Worm (Caenorhabditis elegans) whole organism, mixed stage, embryonic: ENCODE measurements around the gene erl-1.

Experiments used
- blmp-1 ChIP-seq: fragments of 150-350 bp; optimal IDR thresholded peaks from 2 replicates; lab custom pipeline; 2014; ENCODE audit warnings: missing biosample characterization, missing genetic modification characterization
- ces-1 ChIP-seq: fragments of 150-350 bp; optimal IDR thresholded peaks from 2 replicates; lab custom pipeline; 2014; ENCODE audit warnings: missing biosample characterization, missing genetic modification reagents, missing genetic modification characterization
- elt-3 ChIP-seq: fragments of 150-350 bp; optimal IDR thresholded peaks from 2 replicates; lab custom pipeline; 2014; ENCODE audit warnings: missing biosample characterization, missing genetic modification characterization
- ham-2 ChIP-seq: fragments of 200-800 bp; sonication (Bioruptor generic); optimal IDR thresholded peaks from 2 replicates; lab custom pipeline; 2018; ENCODE audit warnings: mild to moderate bottlenecking, missing genetic modification characterization, missing compliant biosample characterization
- hlh-1 ChIP-seq: fragments of 150-350 bp; optimal IDR thresholded peaks from 2 replicates; lab custom pipeline; 2014; ENCODE audit warnings: missing biosample characterization, missing genetic modification reagents, missing genetic modification characterization
- lin-32 ChIP-seq: fragments of 200-800 bp; sonication (Bioruptor generic); optimal IDR thresholded peaks from 2 replicates; lab custom pipeline; 2018; ENCODE audit warnings: mild to moderate bottlenecking, missing genetic modification characterization, missing compliant biosample characterization
- mep-1 ChIP-seq: fragments of 150-350 bp; optimal IDR thresholded peaks from 2 replicates; lab custom pipeline; 2017; ENCODE audit warnings: missing biosample characterization, missing genetic modification reagents, missing genetic modification characterization, inconsistent platforms
- pha-4 ChIP-seq: fragments of 150-350 bp; optimal IDR thresholded peaks from 2 replicates; lab custom pipeline; 2018; ENCODE audit warnings: missing biosample characterization, missing genetic modification reagents, missing genetic modification characterization
- unc-39 ChIP-seq: fragments of 150-350 bp; optimal IDR thresholded peaks from 2 replicates; lab custom pipeline; 2014; ENCODE audit warnings: missing biosample characterization, missing genetic modification characterization
- ztf-11 ChIP-seq: fragments of 150-350 bp; optimal IDR thresholded peaks from 2 replicates; lab custom pipeline; 2014; ENCODE audit warnings: missing biosample characterization, missing genetic modification characterization

DNA sequence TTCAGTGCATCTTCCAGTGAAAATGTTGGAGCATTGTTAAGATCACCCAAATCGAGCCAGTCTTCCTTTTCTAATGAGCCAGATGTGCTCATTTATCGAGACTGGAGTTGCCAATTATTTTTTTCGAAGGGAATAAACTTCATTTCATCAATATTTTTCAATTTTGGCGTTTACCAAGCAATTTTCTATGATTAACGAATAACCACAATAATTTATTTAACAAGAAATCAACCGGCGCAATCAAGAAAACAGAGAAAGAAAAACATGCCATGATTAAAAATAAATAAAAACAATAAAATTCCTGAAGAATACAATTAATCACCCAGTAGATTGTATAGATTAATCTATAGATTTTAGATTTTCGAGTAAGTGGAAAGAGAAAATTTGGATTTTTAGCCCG, 11.8 kb upstream of the erl-1 start, which contains the start of gene vps-8:
- TF ChIP-seq hlh-1 (tag; lab: Kevin White, UChicago) (no peak), ham-2 (GFP tag; lab: Kevin White, UChicago) (no peak), blmp-1 (tag; lab: Kevin White, UChicago) (no peak), lin-32 (GFP tag; lab: Kevin White, UChicago) (no peak), ztf-11 (tag; lab: Kevin White, UChicago) (no peak), pha-4 (tag; lab: Kevin White, UChicago) (no peak), ces-1 (GFP tag; lab: Kevin White, UChicago) (no peak), elt-3 (tag; lab: Kevin White, UChicago) (no peak), unc-39 (tag; lab: Kevin White, UChicago) (no peak), mep-1 (no peak)
